Fruit fly (Drosophila melanogaster): Measurements from ENCODE around the gene ppk5.
"Not testable (repeated sequence)": the region's sequence is repeated elsewhere in the genome, so short reads cannot be mapped to it uniquely, and the experiment has no call there.

DNA sequence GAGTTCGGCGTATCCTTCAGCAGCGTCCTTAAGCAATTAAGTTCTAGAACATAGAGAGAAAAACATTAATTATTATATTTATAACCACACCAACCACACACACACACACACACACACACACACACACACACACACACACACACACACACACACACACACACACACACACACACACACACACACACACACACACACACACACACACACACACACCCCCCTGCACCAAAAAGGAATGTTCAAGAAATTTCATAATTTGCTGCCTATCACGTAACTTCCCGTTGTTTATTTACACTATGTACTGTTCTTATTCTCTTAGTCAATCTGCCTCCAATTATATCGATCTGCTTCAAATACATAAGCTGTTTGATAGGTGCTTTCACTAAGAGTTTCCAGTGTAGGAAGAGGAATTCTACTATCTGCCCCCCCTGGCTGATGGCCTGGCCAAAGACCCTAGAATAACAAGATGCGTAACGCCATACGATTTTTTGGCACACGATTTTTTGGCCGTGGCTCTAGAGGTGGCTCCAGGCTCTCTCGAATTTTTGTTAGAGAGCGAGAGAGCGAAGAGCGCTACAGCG is 35.9 kb upstream of the ppk5 start:
- TF ChIP-seq usp, Sp1, Hr78, woc, sv, psq, GATAd, h (GFP tag; optimal IDR thresholded peaks at IDR 0.05): not testable (repeated sequence)

Measured in whole organism, wandering third instar larva.